Fruit fly (Drosophila melanogaster) whole organism, pupa: ENCODE measurements around the gene CG5687.

Source experiments
- CG10348 ChIP-seq: fragments of 200-800 bp; sonication (Bioruptor generic); IDR thresholded peaks from 2 replicates; pipeline ENCODE4 v1.3.6; 2022; ENCODE audit warnings: missing biosample characterization, missing genetic modification characterization
- CG12605 ChIP-seq: fragments of 200-800 bp; sonication (Bioruptor generic); IDR thresholded peaks from 2 replicates; pipeline ENCODE4 v1.3.6; 2022; ENCODE audit warnings: missing biosample characterization, missing genetic modification characterization
- CG13204 ChIP-seq: fragments of 200-800 bp; sonication (Bioruptor generic); optimal IDR thresholded peaks from 2 replicates; lab custom pipeline; 2018; ENCODE audit warnings: missing biosample characterization, mild to moderate bottlenecking, missing genetic modification characterization, moderate library complexity
- CG14655 ChIP-seq: fragments of 200-800 bp; sonication (Bioruptor generic); optimal IDR thresholded peaks from 3 replicates; lab custom pipeline; 2017; ENCODE audit warnings: mild to moderate bottlenecking, missing biosample characterization, missing genetic modification reagents, missing genetic modification characterization
- CG15710 ChIP-seq: fragments of 200-800 bp; sonication (Bioruptor generic); optimal IDR thresholded peaks from 2 replicates; lab custom pipeline; 2018; ENCODE audit warnings: missing biosample characterization, mild to moderate bottlenecking, missing genetic modification characterization, moderate library complexity
- CG17806 ChIP-seq: fragments of 200-800 bp; sonication (Bioruptor generic); optimal IDR thresholded peaks from 2 replicates; lab custom pipeline; 2018; ENCODE audit warnings: missing biosample characterization, mild to moderate bottlenecking, missing genetic modification characterization, moderate library complexity
- CG32121 ChIP-seq: fragments of 200-800 bp; sonication (Bioruptor generic); IDR thresholded peaks from 2 replicates; pipeline ENCODE4 v1.3.6; 2022; ENCODE audit warnings: missing biosample characterization, missing genetic modification characterization
- CG34367 ChIP-seq: fragments of 200-800 bp; sonication (Bioruptor generic); optimal IDR thresholded peaks from 2 replicates; lab custom pipeline; 2018; ENCODE audit warnings: missing biosample characterization, mild to moderate bottlenecking, missing genetic modification characterization
- CG4496 ChIP-seq: fragments of 200-800 bp; sonication (Bioruptor generic); IDR thresholded peaks from 3 replicates; pipeline ENCODE4 v1.3.6; 2022; ENCODE audit warnings: missing biosample characterization, missing genetic modification characterization
- CG8159 ChIP-seq: fragments of 200-800 bp; sonication (Bioruptor generic); optimal IDR thresholded peaks from 3 replicates; lab custom pipeline; 2018; ENCODE audit warnings: missing biosample characterization, mild to moderate bottlenecking, missing genetic modification characterization, moderate library complexity
- CG8301 ChIP-seq: fragments of 200-800 bp; sonication (Bioruptor generic); optimal IDR thresholded peaks from 2 replicates; lab custom pipeline; 2018; ENCODE audit warnings: missing biosample characterization, mild to moderate bottlenecking, missing genetic modification characterization
- CG9948 ChIP-seq: fragments of 200-800 bp; sonication (Bioruptor generic); optimal IDR thresholded peaks from 2 replicates; lab custom pipeline; 2018; ENCODE audit warnings: missing biosample characterization, mild to moderate bottlenecking, missing genetic modification characterization, moderate library complexity
- D1 ChIP-seq: fragments of 200-800 bp; sonication (Bioruptor generic); optimal IDR thresholded peaks from 2 replicates; lab custom pipeline; 2018; ENCODE audit warnings: missing biosample characterization, mild to moderate bottlenecking, missing genetic modification characterization, moderate library complexity
- EcR ChIP-seq: fragments of 200-800 bp; sonication (Bioruptor generic); optimal IDR thresholded peaks from 3 replicates; lab custom pipeline; 2019; ENCODE audit warnings: missing biosample characterization, missing genetic modification characterization, mild to moderate bottlenecking, moderate library complexity, missing genetic modification reagents
- Ets98B ChIP-seq: fragments of 200-800 bp; sonication (Bioruptor generic); IDR thresholded peaks from 2 replicates; pipeline ENCODE4 v1.3.6; 2022; ENCODE audit warnings: missing biosample characterization, missing genetic modification characterization
- Pif1A ChIP-seq: fragments of 200-800 bp; sonication (Bioruptor generic); optimal IDR thresholded peaks from 3 replicates; lab custom pipeline; 2016; ENCODE audit warnings: missing biosample characterization, missing genetic modification characterization
- Pif1B ChIP-seq: fragments of 200-800 bp; sonication (Bioruptor generic); optimal IDR thresholded peaks from 3 replicates; lab custom pipeline; 2016; ENCODE audit warnings: missing biosample characterization, missing genetic modification characterization
- Snoo ChIP-seq: fragments of 200-800 bp; sonication (Bioruptor generic); optimal IDR thresholded peaks from 3 replicates; lab custom pipeline; 2017; ENCODE audit warnings: missing biosample characterization, mild to moderate bottlenecking, missing genetic modification characterization, inconsistent platforms
- fd96Ca ChIP-seq: fragments of 200-800 bp; sonication (Bioruptor generic); IDR thresholded peaks from 3 replicates; pipeline ENCODE4 v1.3.6; 2022; ENCODE audit warnings: missing biosample characterization, missing genetic modification characterization
- gl ChIP-seq: fragments of 200-800 bp; sonication (Bioruptor generic); optimal IDR thresholded peaks from 2 replicates; lab custom pipeline; 2018; ENCODE audit warnings: missing biosample characterization, mild to moderate bottlenecking, missing genetic modification characterization
- rn ChIP-seq: fragments of 200-800 bp; sonication (Bioruptor generic); IDR thresholded peaks from 2 replicates; pipeline ENCODE4 v1.3.6; 2022; ENCODE audit warnings: missing biosample characterization, missing genetic modification characterization

Gene CG5687

DNA sequence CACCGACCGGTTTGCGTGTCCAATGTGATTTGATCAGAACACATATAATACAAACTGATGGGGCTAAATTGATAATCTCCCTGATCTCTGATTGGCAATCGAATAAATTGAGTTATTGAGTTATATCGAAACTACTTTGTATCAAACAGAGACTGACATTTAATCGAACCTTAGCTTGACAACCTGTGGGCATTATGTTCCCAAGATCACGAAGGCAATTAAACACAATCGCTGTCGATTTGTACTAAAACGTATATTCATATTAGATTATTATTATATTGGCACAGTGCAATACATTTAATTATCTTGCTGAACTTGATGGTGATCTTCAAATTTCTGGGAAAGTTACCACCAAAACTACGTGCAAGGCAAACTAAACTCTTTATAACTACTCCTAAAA is 29.5 kb upstream of the CG5687 start:
- no peak for TF ChIP-seq CG15710 (tag; lab: Kevin White, UChicago)
- no peak for TF ChIP-seq CG8159 (tag; lab: Kevin White, UChicago)
- no peak for TF ChIP-seq CG17806 (tag; lab: Kevin White, UChicago)
- TF ChIP-seq CG9948 (tag; lab: Kevin White, UChicago) = no peak
- no peak for TF ChIP-seq CG10348 (GFP tag; lab: Robert Waterston, UW)
- TF ChIP-seq CG32121 = no peak
- TF ChIP-seq EcR = no peak
- no peak for TF ChIP-seq CG12605 (GFP tag; lab: Robert Waterston, UW)
- no peak for TF ChIP-seq fd96Ca (GFP tag; lab: Robert Waterston, UW)
- TF ChIP-seq Ets98B = no peak
- no peak for TF ChIP-seq gl (tag; lab: Kevin White, UChicago)
- TF ChIP-seq D1 = no peak
- no peak for TF ChIP-seq Snoo (tag; lab: Kevin White, UChicago)
- no peak for TF ChIP-seq CG14655
- no peak for TF ChIP-seq rn (GFP tag; lab: Robert Waterston, UW)
- TF ChIP-seq, all 21 proteins: peak for 0

DNA sequence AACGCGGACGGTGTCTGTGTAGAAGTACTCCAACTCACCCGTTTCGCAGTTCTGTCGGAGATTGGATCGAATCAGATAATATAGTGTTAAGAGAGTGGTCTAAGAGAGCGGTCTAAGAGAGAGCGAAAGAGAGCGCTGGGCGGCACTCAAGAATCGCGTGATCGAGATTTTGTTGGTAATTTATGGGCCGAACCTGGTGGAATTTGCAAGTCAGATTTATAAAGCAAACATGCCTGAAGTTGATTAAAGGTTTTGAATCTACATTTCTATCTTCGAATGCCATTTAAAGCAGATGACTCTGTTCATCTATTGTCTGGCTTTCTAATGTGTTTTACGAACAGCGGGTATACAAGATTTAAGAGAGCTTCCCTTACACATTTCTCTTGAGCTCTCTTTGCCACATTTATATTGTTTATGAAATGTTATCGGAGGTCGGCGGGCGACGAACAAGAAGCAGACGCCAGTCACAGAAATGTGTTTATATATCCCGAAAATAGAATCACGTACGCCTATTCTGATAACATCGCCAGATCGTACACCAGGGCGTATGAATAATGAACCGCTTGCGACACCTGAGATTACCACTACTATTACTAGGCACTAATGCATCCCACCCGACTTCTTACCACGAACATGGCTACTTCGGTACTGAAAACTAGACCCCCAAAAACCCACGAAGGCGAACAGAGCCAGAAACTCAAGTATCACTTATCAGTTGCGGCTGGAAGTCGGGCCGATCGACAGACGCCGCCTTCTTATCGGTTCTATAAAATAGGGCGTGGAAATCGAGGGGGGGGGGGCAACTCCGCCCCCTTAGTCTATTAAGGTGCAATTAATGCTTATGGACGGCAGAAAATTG is 28.8 kb upstream of the CG5687 start:
- TF ChIP-seq EcR (no peak), CG34367 (no peak), rn (GFP tag; lab: Robert Waterston, UW) (no peak), Ets98B (no peak), Pif1A (GFP tag; lab: Kevin White, UChicago) (no peak), CG8301 (tag; lab: Kevin White, UChicago) (no peak), fd96Ca (GFP tag; lab: Robert Waterston, UW) (no peak), CG17806 (tag; lab: Kevin White, UChicago) (no peak), CG14655 (no peak), D1 (no peak), CG4496 (GFP tag; lab: Robert Waterston, UW) (no peak), CG32121 (no peak), CG12605 (GFP tag; lab: Robert Waterston, UW) (no peak), CG9948 (tag; lab: Kevin White, UChicago) (no peak)
- TF ChIP-seq, all 21 proteins: peak for 0

DNA sequence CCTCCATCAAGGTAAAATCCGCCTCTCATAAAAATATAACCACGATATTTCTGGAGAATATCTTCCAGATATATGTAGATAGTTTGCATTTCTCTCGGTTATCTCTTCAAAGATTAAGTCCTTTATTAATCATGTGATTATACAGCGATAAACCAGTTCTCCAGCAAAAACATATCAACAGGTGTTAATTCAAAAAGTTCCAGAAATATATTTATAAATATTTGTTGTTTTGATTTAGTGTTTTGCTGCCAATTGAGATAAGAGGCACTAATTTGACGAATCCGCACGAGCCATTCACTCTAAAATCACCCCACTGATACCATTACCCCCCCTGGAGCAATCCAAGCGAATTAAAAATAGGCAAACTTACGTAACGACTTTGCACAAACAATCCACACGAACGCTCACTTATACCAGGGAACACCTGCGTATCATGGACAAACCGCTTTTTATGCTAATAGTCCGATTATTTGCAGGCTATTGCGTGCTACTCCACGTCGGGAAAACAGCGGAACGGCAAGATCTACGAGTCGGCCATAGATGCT is 25.8 kb upstream of the CG5687 start:
- TF ChIP-seq fd96Ca (GFP tag; lab: Robert Waterston, UW) = no peak
- TF ChIP-seq CG10348 (GFP tag; lab: Robert Waterston, UW) = no peak
- TF ChIP-seq CG17806 (tag; lab: Kevin White, UChicago) = no peak
- TF ChIP-seq, all 21 proteins: peak for 0

DNA sequence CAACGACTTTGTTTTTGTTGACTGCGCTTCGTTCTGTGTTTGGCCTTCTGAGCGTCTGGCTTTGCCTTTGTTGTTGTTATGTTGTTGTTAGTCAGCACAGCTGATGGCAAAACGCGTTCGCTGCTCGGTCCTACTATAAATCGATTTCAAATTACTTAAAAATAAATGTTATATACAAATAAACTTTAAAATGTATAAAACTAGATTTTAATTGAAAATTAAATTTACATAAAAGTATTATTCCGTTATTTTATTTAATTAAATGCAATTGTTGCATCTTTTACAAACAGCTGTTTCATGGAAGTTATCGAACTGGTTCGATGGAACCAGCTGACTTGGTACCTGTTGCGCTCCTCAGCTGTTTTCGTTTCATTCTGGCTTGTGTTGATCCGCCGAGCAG is 25.2 kb upstream of the CG5687 start, which contains the start of gene mv:
TSS of gene mv (minus strand) at position 80 of the 400 bp plus-strand sequence.
- TF ChIP-seq CG12605 (GFP tag; lab: Robert Waterston, UW) (0 out of 2 replicates have a peak, but pooled peaks have one; percentile 51), CG8301 (tag; lab: Kevin White, UChicago) (no peak), D1 (no peak), Pif1B (GFP tag; lab: Kevin White, UChicago) (no peak), CG10348 (GFP tag; lab: Robert Waterston, UW) (no peak), CG13204 (GFP tag; lab: Kevin White, UChicago) (no peak), Snoo (tag; lab: Kevin White, UChicago) (no peak), Ets98B (no peak), CG34367 (no peak)

DNA sequence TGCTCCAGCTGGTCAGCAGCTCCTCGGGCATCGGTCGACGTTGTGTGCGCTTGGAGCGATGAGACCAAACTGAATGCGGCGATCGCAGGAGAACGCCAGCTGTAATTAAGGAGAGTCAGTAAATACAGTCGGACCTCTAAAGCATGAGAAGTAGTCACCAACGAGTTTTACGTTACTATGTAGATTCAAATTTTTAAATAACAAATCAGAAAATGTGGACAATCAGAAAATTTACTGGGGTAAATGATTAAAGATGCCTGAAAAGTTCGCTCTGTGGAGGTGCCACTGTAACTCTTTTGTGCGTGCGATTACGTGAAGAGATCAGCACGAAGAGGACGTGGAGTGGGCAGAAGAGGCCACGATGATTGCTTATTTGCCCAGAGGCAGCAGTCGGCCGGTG is 24.1 kb upstream of the CG5687 start, which contains the start of gene SCOT:
TSS of gene SCOT (plus strand) at position 180 of the 400 bp plus-strand sequence.
- peak; percentile 95 for TF ChIP-seq Pif1A (GFP tag; lab: Kevin White, UChicago)
- peak; percentile 87 for TF ChIP-seq CG9948 (tag; lab: Kevin White, UChicago)
- TF ChIP-seq CG12605 (GFP tag; lab: Robert Waterston, UW) = peak; percentile 98
- TF ChIP-seq CG8159 (tag; lab: Kevin White, UChicago) = peak; percentile 89
- TF ChIP-seq gl (tag; lab: Kevin White, UChicago) = peak; percentile 86
- peak; percentile 97 for TF ChIP-seq CG14655
- TF ChIP-seq Ets98B = peak; percentile 98
- TF ChIP-seq CG8301 (tag; lab: Kevin White, UChicago) = peak; percentile 95
- TF ChIP-seq CG13204 (GFP tag; lab: Kevin White, UChicago) = peak; percentile 82
- TF ChIP-seq D1 = no peak
- peak; percentile 99 for TF ChIP-seq CG4496 (GFP tag; lab: Robert Waterston, UW)
- TF ChIP-seq CG34367 = peak; percentile 93
- TF ChIP-seq CG10348 (GFP tag; lab: Robert Waterston, UW) = peak; percentile 91
- TF ChIP-seq CG15710 (tag; lab: Kevin White, UChicago) = peak; percentile 93
- peak; percentile 92 for TF ChIP-seq CG17806 (tag; lab: Kevin White, UChicago)
- no peak for TF ChIP-seq Snoo (tag; lab: Kevin White, UChicago)
- no peak for TF ChIP-seq EcR
- TF ChIP-seq Pif1B (GFP tag; lab: Kevin White, UChicago) = peak; percentile 93
- TF ChIP-seq CG32121 = peak; percentile 97
- TF ChIP-seq rn (GFP tag; lab: Robert Waterston, UW) = peak; percentile 95
- peak; percentile 98 for TF ChIP-seq fd96Ca (GFP tag; lab: Robert Waterston, UW)
